Fruit fly (Drosophila melanogaster): ENCODE results near the gene IPIP.

The IPIP gene

DNA sequence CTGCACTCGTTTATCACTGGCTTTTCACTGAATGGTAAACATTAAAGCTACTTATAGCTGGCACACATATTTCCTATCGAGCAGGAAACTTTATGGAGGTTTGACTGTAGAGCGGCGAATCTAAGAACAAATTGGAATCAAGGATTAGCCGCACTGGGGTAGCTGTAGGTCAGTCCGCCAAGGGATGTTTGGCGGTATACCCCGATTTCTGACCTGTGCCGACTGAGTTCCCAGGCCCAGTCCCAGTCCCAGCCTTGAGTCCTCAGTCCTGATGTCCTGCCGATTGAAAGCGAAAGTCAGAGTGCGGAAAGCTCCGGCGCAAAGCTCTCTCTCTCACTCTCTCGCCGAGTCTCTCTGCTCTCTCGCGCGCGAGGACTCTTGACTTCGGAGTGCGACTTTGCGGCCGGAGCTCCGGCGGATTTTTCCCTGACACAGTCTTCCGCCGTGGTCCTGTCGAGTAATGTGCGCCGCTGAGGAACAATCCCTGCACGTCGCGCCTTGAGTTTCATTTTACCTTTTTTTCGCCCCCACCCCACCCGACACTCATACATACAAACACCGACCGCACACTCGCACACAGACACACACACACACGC, 6.2 kb downstream of the IPIP start, which contains the start of gene CG13995:
TSS of gene CG13995 (plus strand) at position 429 of the 596 bp plus-strand sequence.
- TF ChIP-seq usp (GFP tag; optimal IDR thresholded peaks at IDR 0.05) (no peak), Dif (GFP tag; optimal IDR thresholded peaks at IDR 0.05; ENCODE audit: partially characterized antibody) (peak; percentile 33)

DNA sequence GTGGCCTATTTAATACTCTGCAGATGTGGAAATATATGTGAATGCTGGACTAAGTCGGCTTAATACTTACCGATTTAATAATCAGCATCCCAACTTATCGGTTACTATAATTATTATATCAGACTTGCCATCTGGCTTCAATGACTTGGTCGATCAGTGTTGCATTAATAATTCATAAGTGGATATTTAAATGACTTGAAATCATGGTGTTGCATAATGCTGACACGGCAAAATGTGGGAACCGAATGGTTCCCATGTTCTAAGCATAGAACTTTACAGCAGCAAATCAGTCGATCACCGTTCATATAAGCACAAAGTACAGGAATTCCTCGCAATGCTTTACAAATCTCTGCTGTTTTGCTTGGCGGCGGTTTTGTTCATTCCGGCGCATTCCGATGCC, 12.4 kb downstream of the IPIP start, which contains the start of gene CG34180:
TSS of gene CG34180 (plus strand) at position 301 of the 400 bp plus-strand sequence.
- TF ChIP-seq lola (GFP tag; optimal IDR thresholded peaks at IDR 0.05) = no peak
- no peak for TF ChIP-seq tai (GFP tag; optimal IDR thresholded peaks at IDR 0.05)
- TF ChIP-seq h (GFP tag; optimal IDR thresholded peaks at IDR 0.05) = no peak
- no peak for TF ChIP-seq Myc (optimal IDR thresholded peaks at IDR 0.05)
- no peak for TF ChIP-seq HLH106 (tag; optimal IDR thresholded peaks at IDR 0.05)
- no peak for TF ChIP-seq Vsx2 (GFP tag; optimal IDR thresholded peaks at IDR 0.05; ENCODE audit: partially characterized antibody)
- no peak for TF ChIP-seq CG9705 (GFP tag; optimal IDR thresholded peaks at IDR 0.05)
- no peak for TF ChIP-seq N (GFP tag; optimal IDR thresholded peaks at IDR 0.05)
- TF ChIP-seq Abd-B (GFP tag; optimal IDR thresholded peaks at IDR 0.05) = no peak
- no peak for TF ChIP-seq Hnf4 (GFP tag; optimal IDR thresholded peaks at IDR 0.05)
- no peak for TF ChIP-seq Dif (GFP tag; optimal IDR thresholded peaks at IDR 0.05; ENCODE audit: partially characterized antibody)
- TF ChIP-seq pan (optimal IDR thresholded peaks at IDR 0.05) = no peak

- TF ChIP-seq Dfd (GFP tag; optimal IDR thresholded peaks at IDR 0.05) (no peak), dmrt93B (GFP tag; optimal IDR thresholded peaks at IDR 0.05) (peak; percentile 63), Vsx2 (GFP tag; optimal IDR thresholded peaks at IDR 0.05; ENCODE audit: partially characterized antibody) (no peak), rgr (GFP tag; optimal IDR thresholded peaks at IDR 0.05) (peak; percentile 81), sage (GFP tag; optimal IDR thresholded peaks at IDR 0.05) (no peak), CG9705 (GFP tag; optimal IDR thresholded peaks at IDR 0.05) (peak; percentile 71), Dif (GFP tag; optimal IDR thresholded peaks at IDR 0.05; ENCODE audit: partially characterized antibody) (no peak), Hr78 (GFP tag; optimal IDR thresholded peaks at IDR 0.05) (peak; percentile 3), psq (GFP tag; optimal IDR thresholded peaks at IDR 0.05) (peak; percentile 51), ey (GFP tag; optimal IDR thresholded peaks at IDR 0.05) (peak; percentile 64), h (GFP tag; optimal IDR thresholded peaks at IDR 0.05) (peak; percentile 84), tai (GFP tag; optimal IDR thresholded peaks at IDR 0.05) (no peak), CG32264 (GFP tag; optimal IDR thresholded peaks at IDR 0.05) (peak; percentile 53), sv (GFP tag; optimal IDR thresholded peaks at IDR 0.05) (peak; percentile 50), GATAd (GFP tag; optimal IDR thresholded peaks at IDR 0.05) (no peak), foxo (GFP tag; optimal IDR thresholded peaks at IDR 0.05) (peak in 1 of 2 experiments; percentile 87), CrebA (GFP tag; optimal IDR thresholded peaks at IDR 0.05; ENCODE audit: borderline replicate concordance) (no peak), dsf (GFP tag; optimal IDR thresholded peaks at IDR 0.05; ENCODE audit: borderline replicate concordance) (no peak), OdsH (GFP tag; optimal IDR thresholded peaks at IDR 0.05) (peak; percentile 3), lola (GFP tag; optimal IDR thresholded peaks at IDR 0.05) (no peak), Jra (GFP tag; optimal IDR thresholded peaks at IDR 0.05) (no peak), Rel (GFP tag; optimal IDR thresholded peaks at IDR 0.05) (no peak), Rel (tag; optimal IDR thresholded peaks at IDR 0.05) (peak; percentile 66), fru (GFP tag; optimal IDR thresholded peaks at IDR 0.05) (peak; percentile 81), woc (GFP tag; optimal IDR thresholded peaks at IDR 0.05) (peak; percentile 83), N (GFP tag; optimal IDR thresholded peaks at IDR 0.05) (peak; percentile 63), Hnf4 (GFP tag; optimal IDR thresholded peaks at IDR 0.05) (no peak), jim (GFP tag; optimal IDR thresholded peaks at IDR 0.05) (no peak), pan (optimal IDR thresholded peaks at IDR 0.05) (no peak), HLH106 (tag; optimal IDR thresholded peaks at IDR 0.05) (peak; percentile 82), Hr83 (GFP tag; optimal IDR thresholded peaks at IDR 0.05; ENCODE audit: poor library complexity, severe bottlenecking) (peak; percentile 58), Mio (GFP tag; optimal IDR thresholded peaks at IDR 0.05) (no peak), usp (GFP tag; optimal IDR thresholded peaks at IDR 0.05) (no peak), Myc (optimal IDR thresholded peaks at IDR 0.05) (no peak), dl (GFP tag; optimal IDR thresholded peaks at IDR 0.05; ENCODE audit: insufficient read depth in 1 of 2, partially characterized antibody in 2 of 2) (no peak), brk (GFP tag; optimal IDR thresholded peaks at IDR 0.05) (no peak), br (GFP tag; optimal IDR thresholded peaks at IDR 0.05) (no peak), Sp1 (GFP tag; optimal IDR thresholded peaks at IDR 0.05) (peak; percentile 66), Abd-B (GFP tag; optimal IDR thresholded peaks at IDR 0.05) (no peak)
These were observed 14.7 kb downstream of the IPIP start, which contains the start of the genes ND-51 and CG13994 for dm6 chr2L:6062382-6063082. Gene ND-51, minus strand, starts transcription at chr2L:6062757. Gene CG13994, plus strand, starts transcription at chr2L:6062989.
